Worm (Caenorhabditis elegans) whole organism, young adult: ENCODE measurements around the gene F33H1.4.
A peak's percentile ranks its signal among the peaks of the same experiment; 100 is the strongest.

ENCODE experiments used
- B0019.2 ChIP-seq: fragments of 200-800 bp; sonication (Bioruptor generic); conservative IDR thresholded peaks from 2 replicates; pipeline ENCODE4 v1.3.6; 2022; ENCODE audit warnings: missing genetic modification reagents, missing genetic modification characterization, missing compliant biosample characterization
- B0035.1 ChIP-seq: sonication (generic microtip); optimal IDR thresholded peaks from 2 replicates; lab custom pipeline; 2016; ENCODE audit warnings: missing genetic modification characterization, mild to moderate bottlenecking, missing compliant biosample characterization, missing genotype, missing genetic modification reagents
- B0336.3 ChIP-seq: fragments of 200-800 bp; sonication (Bioruptor generic); IDR thresholded peaks from 2 replicates; pipeline ENCODE4 v1.3.6; 2022; ENCODE audit warnings: missing genetic modification characterization, missing compliant biosample characterization
- D2030.7 ChIP-seq: fragments of 200-800 bp; sonication (Bioruptor generic); IDR thresholded peaks from 2 replicates; pipeline ENCODE4 v1.3.6; 2022; ENCODE audit warnings: missing genetic modification reagents, missing genetic modification characterization, missing compliant biosample characterization
- F23B12.7 ChIP-seq: sonication (generic microtip); optimal IDR thresholded peaks from 2 replicates; lab custom pipeline; 2017; ENCODE audit warnings: missing genetic modification characterization, mild to moderate bottlenecking, missing compliant biosample characterization, antibody characterized with exemption, moderate library complexity; ENCODE audit not compliant: insufficient read depth
- F52B5.7 ChIP-seq: sonication (generic microtip); optimal IDR thresholded peaks from 2 replicates; lab custom pipeline; 2016; ENCODE audit warnings: mild to moderate bottlenecking, missing genetic modification characterization, missing compliant biosample characterization
- F55B11.4 ChIP-seq: sonication (generic microtip); optimal IDR thresholded peaks from 2 replicates; lab custom pipeline; 2016; ENCODE audit warnings: missing compliant biosample characterization, missing genetic modification characterization, borderline replicate concordance; ENCODE audit not compliant: insufficient read depth
- F57C9.4 ChIP-seq: sonication (generic microtip); optimal IDR thresholded peaks from 2 replicates; lab custom pipeline; 2017; ENCODE audit warnings: mild to moderate bottlenecking, missing genetic modification characterization, missing compliant biosample characterization
- Y53F4B.3 ChIP-seq: fragments of 200-800 bp; sonication (Bioruptor generic); IDR thresholded peaks from 2 replicates; pipeline ENCODE4 v1.3.6; 2022; ENCODE audit warnings: missing genetic modification reagents, missing genetic modification characterization, missing compliant biosample characterization
- Y67H2A.10 ChIP-seq: fragments of 200-800 bp; sonication (Bioruptor generic); conservative IDR thresholded peaks from 2 replicates; pipeline ENCODE4 v1.3.6; 2022; ENCODE audit warnings: missing genetic modification reagents, missing genetic modification characterization, missing compliant biosample characterization
- ZK185.1 ChIP-seq: sonication (generic microtip); optimal IDR thresholded peaks from 2 replicates; lab custom pipeline; 2016; ENCODE audit warnings: mild to moderate bottlenecking, missing genetic modification characterization, missing compliant biosample characterization; ENCODE audit not compliant: poor library complexity, severe bottlenecking
- aptf-2 ChIP-seq: fragments of 200-800 bp; sonication (Bioruptor generic); conservative IDR thresholded peaks from 2 replicates; pipeline ENCODE4 v1.3.6; 2022; ENCODE audit warnings: missing genetic modification reagents, missing genetic modification characterization, missing compliant biosample characterization
- aptf-3 ChIP-seq: fragments of 200-800 bp; sonication (Bioruptor generic); IDR thresholded peaks from 2 replicates; pipeline ENCODE4 v1.3.6; 2022; ENCODE audit warnings: missing genetic modification characterization, missing compliant biosample characterization
- athp-1 ChIP-seq: sonication (generic microtip); optimal IDR thresholded peaks from 2 replicates; lab custom pipeline; 2017; ENCODE audit warnings: mild to moderate bottlenecking, missing genetic modification characterization, missing compliant biosample characterization
- attf-5 ChIP-seq: fragments of 200-800 bp; sonication (Bioruptor generic); optimal IDR thresholded peaks from 2 replicates; lab custom pipeline; 2018; ENCODE audit warnings: mild to moderate bottlenecking, missing genetic modification characterization, missing compliant biosample characterization
- bed-1 ChIP-seq: fragments of 200-800 bp; sonication (Bioruptor generic); IDR thresholded peaks from 2 replicates; pipeline ENCODE4 v1.3.6; 2022; ENCODE audit warnings: missing genetic modification reagents, missing genetic modification characterization, missing compliant biosample characterization
- ccch-3 ChIP-seq: fragments of 200-800 bp; sonication (Bioruptor generic); optimal IDR thresholded peaks from 2 replicates; lab custom pipeline; 2018; ENCODE audit warnings: mild to moderate bottlenecking, missing genetic modification characterization, missing compliant biosample characterization
- cebp-2 ChIP-seq: fragments of 200-800 bp; sonication (Bioruptor generic); IDR thresholded peaks from 2 replicates; pipeline ENCODE4 v1.3.6; 2022; ENCODE audit warnings: missing genetic modification characterization, missing compliant biosample characterization
- ceh-79 ChIP-seq: sonication (generic microtip); optimal IDR thresholded peaks from 2 replicates; lab custom pipeline; 2017; ENCODE audit warnings: mild to moderate bottlenecking, missing genetic modification characterization, missing compliant biosample characterization
- dox-1 ChIP-seq: fragments of 200-800 bp; sonication (Bioruptor generic); IDR thresholded peaks from 2 replicates; pipeline ENCODE4 v1.3.6; 2022; ENCODE audit warnings: missing genetic modification reagents, missing genetic modification characterization, missing compliant biosample characterization
- efl-1 ChIP-seq: fragments of 150-350 bp; optimal IDR thresholded peaks from 2 replicates; lab custom pipeline; 2014; ENCODE audit warnings: missing biosample characterization, missing genetic modification reagents, missing genetic modification characterization
- ekl-4 ChIP-seq: fragments of 200-800 bp; sonication (Bioruptor generic); IDR thresholded peaks from 2 replicates; pipeline ENCODE4 v1.3.6; 2022; ENCODE audit warnings: missing genetic modification reagents, missing genetic modification characterization, missing compliant biosample characterization
- fkh-3 ChIP-seq: sonication (generic microtip); optimal IDR thresholded peaks from 2 replicates; lab custom pipeline; 2016; ENCODE audit warnings: mild to moderate bottlenecking, missing genetic modification characterization, missing compliant biosample characterization
- gei-17 ChIP-seq: fragments of 200-800 bp; sonication (Bioruptor generic); optimal IDR thresholded peaks from 2 replicates; lab custom pipeline; 2018; ENCODE audit warnings: mild to moderate bottlenecking, missing genetic modification characterization, missing compliant biosample characterization
- hlh-12 ChIP-seq: sonication (generic microtip); optimal IDR thresholded peaks from 2 replicates; lab custom pipeline; 2016; ENCODE audit warnings: missing genetic modification characterization, missing compliant biosample characterization
- hmg-20 ChIP-seq: fragments of 200-800 bp; sonication (Bioruptor generic); IDR thresholded peaks from 2 replicates; pipeline ENCODE4 v1.3.6; 2022; ENCODE audit warnings: missing genetic modification reagents, missing genetic modification characterization, missing compliant biosample characterization
- lin-35 ChIP-seq, 3 experiments: fragments of 150-350 bp in 2 of 3; sonication (generic microtip) in 1 of 3; optimal IDR thresholded peaks; 2 replicates each; lab custom pipeline; 2014 to 2018; ENCODE audit warnings: missing biosample characterization in 3 of 3, missing genetic modification characterization in 3 of 3, missing genetic modification reagents in 3 of 3
- lir-1 ChIP-seq: fragments of 200-800 bp; sonication (Bioruptor generic); conservative IDR thresholded peaks from 2 replicates; pipeline ENCODE4 v1.3.6; 2022; ENCODE audit warnings: missing genetic modification reagents, missing genetic modification characterization, missing compliant biosample characterization
- madf-10 ChIP-seq: sonication (generic microtip); optimal IDR thresholded peaks from 2 replicates; lab custom pipeline; 2016; ENCODE audit warnings: mild to moderate bottlenecking, missing genetic modification characterization, missing compliant biosample characterization
- madf-6 ChIP-seq: fragments of 200-800 bp; sonication (Bioruptor generic); IDR thresholded peaks from 2 replicates; pipeline ENCODE4 v1.3.6; 2022; ENCODE audit warnings: missing genetic modification reagents, missing genetic modification characterization, missing compliant biosample characterization
- madf-8 ChIP-seq: fragments of 200-800 bp; sonication (Bioruptor generic); conservative IDR thresholded peaks from 2 replicates; pipeline ENCODE4 v1.3.6; 2022; ENCODE audit warnings: missing genetic modification reagents, missing genetic modification characterization, missing compliant biosample characterization
- mes-4 ChIP-seq: sonication (generic microtip); optimal IDR thresholded peaks from 2 replicates; lab custom pipeline; 2016; ENCODE audit warnings: missing genotype, missing genetic modification characterization, missing compliant biosample characterization
- mxl-1 ChIP-seq: sonication (generic microtip); optimal IDR thresholded peaks from 2 replicates; lab custom pipeline; 2016; ENCODE audit warnings: missing genetic modification characterization, missing compliant biosample characterization
- nfyb-1 ChIP-seq: fragments of 200-800 bp; sonication (Bioruptor generic); IDR thresholded peaks from 2 replicates; pipeline ENCODE4 v1.3.6; 2022; ENCODE audit warnings: missing genetic modification reagents, missing genetic modification characterization, missing compliant biosample characterization
- nhr-179 ChIP-seq: sonication (generic microtip); optimal IDR thresholded peaks from 2 replicates; lab custom pipeline; 2016; ENCODE audit warnings: mild to moderate bottlenecking, missing genetic modification characterization, missing compliant biosample characterization
- nhr-80 ChIP-seq: sonication (generic microtip); optimal IDR thresholded peaks from 2 replicates; lab custom pipeline; 2016; ENCODE audit warnings: missing genetic modification characterization, missing compliant biosample characterization
- nhr-90 ChIP-seq: sonication (generic microtip); optimal IDR thresholded peaks from 2 replicates; lab custom pipeline; 2016; ENCODE audit warnings: missing genotype, mild to moderate bottlenecking, missing genetic modification characterization, missing compliant biosample characterization
- pbrm-1 ChIP-seq: fragments of 200-800 bp; sonication (Bioruptor generic); IDR thresholded peaks from 2 replicates; pipeline ENCODE4 v1.3.6; 2022; ENCODE audit warnings: missing genetic modification reagents, missing genetic modification characterization, missing compliant biosample characterization
- sdz-38 ChIP-seq: sonication (generic microtip); optimal IDR thresholded peaks from 2 replicates; lab custom pipeline; 2016; ENCODE audit warnings: missing genotype, missing genetic modification characterization, missing compliant biosample characterization
- snpc-1.1 ChIP-seq: sonication (generic microtip); optimal IDR thresholded peaks from 2 replicates; lab custom pipeline; 2017; ENCODE audit warnings: missing genetic modification characterization, mild to moderate bottlenecking, missing compliant biosample characterization, antibody characterized with exemption, moderate library complexity, missing genotype, missing genetic modification reagents; ENCODE audit not compliant: insufficient read depth
- snpc-1.3 ChIP-seq: sonication (generic microtip); optimal IDR thresholded peaks from 2 replicates; lab custom pipeline; 2017; ENCODE audit warnings: missing genetic modification characterization, mild to moderate bottlenecking, missing compliant biosample characterization, antibody characterized with exemption, moderate library complexity, missing genotype, missing genetic modification reagents; ENCODE audit not compliant: insufficient read depth
- unc-62 ChIP-seq: fragments of 150-350 bp; optimal IDR thresholded peaks from 2 replicates; lab custom pipeline; 2014; ENCODE audit warnings: missing biosample characterization, missing genetic modification reagents, missing genetic modification characterization
- xnd-1 ChIP-seq: sonication (generic microtip); optimal IDR thresholded peaks from 2 replicates; lab custom pipeline; 2016; ENCODE audit warnings: missing genotype, missing genetic modification reagents, missing genetic modification characterization, missing compliant biosample characterization
- zfh-2 ChIP-seq: fragments of 200-800 bp; sonication (Bioruptor generic); conservative IDR thresholded peaks from 2 replicates; pipeline ENCODE4 v1.3.6; 2022; ENCODE audit warnings: missing genetic modification reagents, missing genetic modification characterization, missing compliant biosample characterization
- ztf-18 ChIP-seq: sonication (generic microtip); optimal IDR thresholded peaks from 2 replicates; lab custom pipeline; 2016; ENCODE audit warnings: missing genotype, mild to moderate bottlenecking, missing genetic modification characterization, missing compliant biosample characterization
- ztf-3 ChIP-seq: fragments of 200-800 bp; sonication (Bioruptor generic); optimal IDR thresholded peaks from 2 replicates; lab custom pipeline; 2018; ENCODE audit warnings: mild to moderate bottlenecking, missing genetic modification characterization, missing compliant biosample characterization
- ztf-6 ChIP-seq: fragments of 200-800 bp; sonication (Bioruptor generic); IDR thresholded peaks from 2 replicates; pipeline ENCODE4 v1.3.6; 2022; ENCODE audit warnings: missing genetic modification reagents, missing genetic modification characterization, missing compliant biosample characterization

Gene F33H1.4

DNA sequence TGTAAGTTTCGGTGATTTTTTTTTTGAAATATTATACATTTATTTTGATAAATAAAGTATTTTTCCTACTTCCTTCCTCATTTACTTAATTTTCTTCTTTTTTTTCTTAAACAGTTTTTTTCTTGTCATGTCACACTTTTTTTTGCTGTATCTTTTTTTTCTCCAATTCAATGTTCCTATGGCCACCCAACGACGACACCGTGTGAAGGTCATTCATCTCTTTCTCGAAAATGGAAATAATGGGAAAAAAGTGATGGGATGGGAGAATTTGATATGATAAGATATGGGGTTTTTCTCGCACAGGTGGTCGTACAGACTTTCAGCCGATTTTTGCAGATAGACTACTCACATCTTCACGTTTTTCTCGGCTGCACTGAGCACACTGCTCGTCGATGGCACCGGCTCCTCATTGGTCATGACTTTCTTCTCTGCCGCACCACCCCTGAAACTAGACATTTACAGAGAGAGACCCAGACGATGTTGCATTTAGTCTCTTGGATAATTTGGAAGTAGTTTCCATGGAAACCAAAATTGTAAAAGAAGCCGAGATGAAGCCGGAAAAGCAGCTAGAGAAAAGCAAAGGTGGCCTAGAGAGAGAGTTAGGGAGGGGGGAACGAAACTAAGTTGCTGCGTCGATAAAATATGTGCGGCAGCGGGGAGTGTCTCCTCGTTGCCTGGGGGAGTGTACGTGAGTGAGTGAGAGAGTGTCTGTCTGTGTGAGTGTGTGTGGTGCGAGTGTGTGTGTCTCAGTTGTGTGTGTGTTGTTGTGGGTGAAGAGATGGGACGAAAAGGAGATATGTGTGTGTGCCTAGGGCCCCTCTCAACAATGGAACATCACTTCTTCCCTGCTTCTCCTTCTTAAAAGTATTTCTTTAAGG is 5.3 kb upstream of the F33H1.4 start, which contains the start of gene daf-19 (continued):
- TF ChIP-seq xnd-1 (tag; lab: Kevin White, UChicago) (no peak), aptf-3 (GFP tag; lab: Robert Waterston, UW) (no peak), nhr-80 (tag; lab: Kevin White, UChicago) (peak; percentile 35), fkh-3 (tag; lab: Kevin White, UChicago) (no peak), B0019.2 (GFP tag; lab: Robert Waterston, UW) (no peak), nfyb-1 (GFP tag; lab: Robert Waterston, UW) (peak; percentile 79), unc-62 (GFP tag; lab: Kevin White, UChicago) (no peak), Y67H2A.10 (no peak), F23B12.7 (tag; lab: Kevin White, UChicago) (no peak), efl-1 (GFP tag; lab: Kevin White, UChicago) (no peak), ccch-3 (GFP tag; lab: Kevin White, UChicago) (no peak), Y53F4B.3 (GFP tag; lab: Robert Waterston, UW) (no peak), madf-6 (GFP tag; lab: Robert Waterston, UW) (peak; percentile 23; the same call in 1 of the 2 replicates), dox-1 (GFP tag; lab: Robert Waterston, UW) (peak; percentile 57), hmg-20 (GFP tag; lab: Robert Waterston, UW) (no peak), madf-10 (tag; lab: Kevin White, UChicago) (peak; percentile 4), zfh-2 (GFP tag; lab: Robert Waterston, UW) (peak; percentile 70), pbrm-1 (GFP tag; lab: Robert Waterston, UW) (no peak), mxl-1 (tag; lab: Kevin White, UChicago) (no peak), madf-8 (GFP tag; lab: Robert Waterston, UW) (no peak), bed-1 (GFP tag; lab: Robert Waterston, UW) (no peak), gei-17 (no peak), mes-4 (tag; lab: Kevin White, UChicago) (no peak), sdz-38 (tag; lab: Kevin White, UChicago) (no peak), ztf-6 (GFP tag; lab: Robert Waterston, UW) (no peak), F55B11.4 (no peak), ztf-18 (tag; lab: Kevin White, UChicago) (peak; percentile 12), ztf-3 (no peak), cebp-2 (GFP tag; lab: Robert Waterston, UW) (no peak), ekl-4 (GFP tag; lab: Robert Waterston, UW) (0 out of 2 replicates have a peak, but pooled peaks have one; percentile 33), snpc-1.3 (tag; lab: Kevin White, UChicago) (no peak), D2030.7 (GFP tag; lab: Robert Waterston, UW) (no peak), athp-1 (tag; lab: Kevin White, UChicago) (no peak), lin-35 (GFP tag; optimal IDR thresholded peaks at IDR 0.05; lab: Kevin White, UChicago) (no peak), lir-1 (GFP tag; lab: Robert Waterston, UW) (no peak; the same call in 1 of the 2 replicates), ZK185.1 (tag; lab: Kevin White, UChicago) (no peak), F57C9.4 (tag; lab: Kevin White, UChicago) (no peak), hlh-12 (tag; lab: Kevin White, UChicago) (no peak), B0336.3 (GFP tag; lab: Robert Waterston, UW) (0 out of 2 replicates have a peak, but pooled peaks have one; percentile 21), nhr-90 (no peak), nhr-179 (tag; lab: Kevin White, UChicago) (no peak), F52B5.7 (tag; lab: Kevin White, UChicago) (no peak), attf-5 (GFP tag; lab: Kevin White, UChicago) (peak; percentile 38), snpc-1.1 (tag; lab: Kevin White, UChicago) (no peak), aptf-2 (no peak), B0035.1 (tag; lab: Kevin White, UChicago) (no peak), ceh-79 (no peak)
